Worm (Caenorhabditis elegans): Measurements from ENCODE around the gene ZK652.8.

Gene ZK652.8

DNA sequence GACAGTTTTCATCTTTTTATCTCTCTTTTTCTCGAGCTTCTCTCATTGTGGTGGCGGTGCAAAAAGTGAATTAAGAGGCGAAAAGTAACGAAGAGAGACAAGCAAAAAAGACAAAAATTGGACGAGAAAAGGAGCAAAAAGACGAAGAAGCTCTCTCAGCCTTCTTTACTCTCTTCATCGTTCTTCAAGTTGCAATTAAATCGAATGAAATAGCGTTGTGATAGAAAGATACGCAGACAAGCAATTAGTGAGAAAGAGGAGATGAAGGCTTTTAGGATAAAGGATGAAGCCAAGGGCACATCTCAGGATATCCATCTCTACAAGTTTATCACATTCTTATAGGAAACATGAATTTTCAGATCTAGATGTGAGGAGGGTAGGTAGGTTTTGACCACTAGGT lies 4.7 kb upstream of the ZK652.8 start:
- TF ChIP-seq hmg-11 (tag; optimal IDR thresholded peaks at IDR 0.05) (no peak), nfya-1 (tag; optimal IDR thresholded peaks at IDR 0.05; ENCODE audit: insufficient read depth) (peak; percentile 29), ceh-28 (tag; optimal IDR thresholded peaks at IDR 0.05) (no peak), egl-5 (tag; optimal IDR thresholded peaks at IDR 0.05) (peak; percentile 6), skn-1 (tag; optimal IDR thresholded peaks at IDR 0.05) (no peak), nhr-11 (tag; optimal IDR thresholded peaks at IDR 0.05) (no peak)

DNA sequence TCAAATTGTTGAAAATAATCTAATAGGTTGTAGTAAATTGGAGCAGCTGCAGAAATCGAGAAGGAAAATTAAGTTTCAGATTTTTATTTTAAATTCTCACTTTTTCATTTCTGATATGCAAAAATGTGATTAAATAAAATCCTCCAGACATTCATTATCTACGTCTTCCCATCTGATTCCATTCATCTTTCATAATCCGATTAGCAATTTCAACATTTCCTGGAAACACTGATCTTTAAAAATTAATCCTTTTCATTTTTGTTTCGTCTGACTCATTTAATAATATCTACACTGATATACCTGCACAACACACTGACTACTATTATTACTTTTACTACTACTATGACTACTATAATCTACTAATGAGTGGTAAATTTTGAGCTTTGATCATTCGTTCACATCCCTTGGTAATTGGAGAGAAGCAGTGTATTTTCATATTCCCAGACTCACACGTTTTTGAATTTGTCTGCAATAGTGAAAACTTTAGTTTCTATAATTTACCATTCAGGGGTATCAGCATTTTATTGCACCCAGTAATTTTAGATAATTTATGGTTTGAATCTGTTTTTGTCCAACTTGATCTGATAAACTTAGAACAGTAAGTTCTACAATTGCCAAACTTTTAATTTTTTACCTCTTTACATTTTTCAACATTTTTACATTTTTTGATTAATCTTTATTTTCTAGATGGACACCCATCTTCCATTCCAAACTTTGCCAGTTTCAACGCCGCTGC lies 4.4 kb downstream of the ZK652.8 start, which contains the start of gene ceh-23:
ceh-23 (plus strand) TSS at position 686 of the 736 bp plus-strand sequence.
- TF ChIP-seq nfya-1 (tag; optimal IDR thresholded peaks at IDR 0.05; ENCODE audit: insufficient read depth) (no peak), fkh-10 (GFP tag; optimal IDR thresholded peaks at IDR 0.05) (no peak), R02D3.7 (tag; optimal IDR thresholded peaks at IDR 0.05) (no peak), ceh-82 (tag; optimal IDR thresholded peaks at IDR 0.05) (no peak), nhr-237 (tag; optimal IDR thresholded peaks at IDR 0.05) (no peak)

DNA sequence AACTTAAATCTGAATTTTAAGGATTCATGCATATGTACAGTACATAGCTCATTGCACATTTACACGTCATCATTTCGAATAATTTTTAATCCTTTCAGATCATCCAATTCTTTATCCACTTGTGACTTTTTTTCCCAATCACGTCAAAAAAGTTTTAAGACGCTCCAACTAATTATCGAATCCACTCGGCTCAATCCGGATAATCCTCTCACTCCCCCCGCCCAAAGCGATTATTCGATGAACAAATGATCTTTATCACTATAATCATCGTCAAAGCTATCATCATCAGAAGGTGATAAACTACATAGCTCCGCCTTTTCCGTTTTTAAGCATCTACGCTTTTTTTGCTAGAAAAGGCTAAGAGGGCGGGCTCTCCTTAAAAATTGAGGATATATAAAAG lies 5.9 kb downstream of the ZK652.8 start:
- TF ChIP-seq ceh-82 (tag; optimal IDR thresholded peaks at IDR 0.05) (no peak), fos-1 (tag; optimal IDR thresholded peaks at IDR 0.05) (no peak), ama-1 (optimal IDR thresholded peaks at IDR 0.05) (no peak), R02D3.7 (tag; optimal IDR thresholded peaks at IDR 0.05) (no peak), nhr-11 (tag; optimal IDR thresholded peaks at IDR 0.05) (no peak), pqm-1 (tag; optimal IDR thresholded peaks at IDR 0.05) (no peak), nhr-28 (tag; optimal IDR thresholded peaks at IDR 0.05) (no peak), unc-39 (tag; optimal IDR thresholded peaks at IDR 0.05) (no peak), nhr-12 (tag; optimal IDR thresholded peaks at IDR 0.05) (no peak), elt-3 (tag; optimal IDR thresholded peaks at IDR 0.05) (no peak), mml-1 (tag; optimal IDR thresholded peaks at IDR 0.05) (no peak), nfya-1 (tag; optimal IDR thresholded peaks at IDR 0.05; ENCODE audit: insufficient read depth) (no peak), mdl-1 (tag; optimal IDR thresholded peaks at IDR 0.05) (no peak), hmg-11 (tag; optimal IDR thresholded peaks at IDR 0.05) (no peak), sea-2 (GFP tag; optimal IDR thresholded peaks at IDR 0.05) (no peak), nhr-77 (tag; optimal IDR thresholded peaks at IDR 0.05) (no peak), lin-39 (tag; optimal IDR thresholded peaks at IDR 0.05) (no peak)

DNA sequence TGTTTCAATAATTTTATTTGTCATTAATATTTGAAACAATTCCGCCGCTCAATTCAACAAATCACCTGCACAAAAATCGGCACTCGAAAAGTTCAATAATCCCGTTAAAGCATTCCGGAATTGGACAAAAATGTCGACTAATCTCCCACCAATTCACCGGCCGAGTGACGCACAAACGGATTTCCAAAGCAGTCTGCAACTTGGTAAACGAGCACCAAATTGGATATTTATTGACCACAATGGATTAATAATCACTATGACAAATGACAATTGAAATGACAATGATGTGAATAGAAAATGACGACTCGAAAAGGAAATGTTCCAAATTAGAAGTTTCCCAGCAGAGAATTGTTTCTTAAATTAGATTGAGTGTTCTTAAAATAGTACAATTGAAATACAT lies 7.8 kb downstream of the ZK652.8 start:
- TF ChIP-seq ceh-9 (tag; optimal IDR thresholded peaks at IDR 0.05) = no peak
- TF ChIP-seq eor-1 (tag; optimal IDR thresholded peaks at IDR 0.05) = no peak
- TF ChIP-seq elt-2 (tag; optimal IDR thresholded peaks at IDR 0.05) = no peak
- TF ChIP-seq ztf-4 (tag; optimal IDR thresholded peaks at IDR 0.05) = no peak

DNA sequence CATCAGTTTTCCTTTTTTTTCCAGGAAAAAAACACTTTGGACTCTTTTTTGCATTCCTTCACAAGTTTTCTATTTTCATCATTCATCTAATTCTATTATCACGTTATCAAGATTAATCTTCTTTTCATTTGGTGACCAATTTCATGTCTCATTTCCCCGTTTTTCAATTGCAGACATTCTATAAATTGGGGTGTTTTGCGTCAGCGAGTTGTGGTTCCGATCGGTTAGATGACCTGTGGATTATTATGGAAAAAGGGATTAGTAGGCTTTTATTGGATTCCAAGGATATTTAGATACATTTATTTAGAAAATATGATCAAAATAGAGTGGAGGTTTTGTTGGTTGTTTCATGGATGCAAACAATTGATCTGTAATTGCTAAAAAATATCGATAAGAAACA lies 8.6 kb downstream of the ZK652.8 start:
- no peak for TF ChIP-seq elt-2 (tag; optimal IDR thresholded peaks at IDR 0.05)
- TF ChIP-seq unc-39 (tag; optimal IDR thresholded peaks at IDR 0.05) = no peak
- TF ChIP-seq unc-62 (GFP tag; optimal IDR thresholded peaks at IDR 0.05) = no peak
- TF ChIP-seq jun-1 (tag; optimal IDR thresholded peaks at IDR 0.05) = no peak
- TF ChIP-seq daf-12 (tag; optimal IDR thresholded peaks at IDR 0.05) = no peak
- no peak for TF ChIP-seq ceh-82 (tag; optimal IDR thresholded peaks at IDR 0.05)
- no peak for TF ChIP-seq egl-5 (tag; optimal IDR thresholded peaks at IDR 0.05)
- no peak for TF ChIP-seq pqm-1 (tag; optimal IDR thresholded peaks at IDR 0.05)
- TF ChIP-seq nhr-11 (tag; optimal IDR thresholded peaks at IDR 0.05) = no peak
- TF ChIP-seq pha-4 (tag; optimal IDR thresholded peaks at IDR 0.05) = no peak

DNA sequence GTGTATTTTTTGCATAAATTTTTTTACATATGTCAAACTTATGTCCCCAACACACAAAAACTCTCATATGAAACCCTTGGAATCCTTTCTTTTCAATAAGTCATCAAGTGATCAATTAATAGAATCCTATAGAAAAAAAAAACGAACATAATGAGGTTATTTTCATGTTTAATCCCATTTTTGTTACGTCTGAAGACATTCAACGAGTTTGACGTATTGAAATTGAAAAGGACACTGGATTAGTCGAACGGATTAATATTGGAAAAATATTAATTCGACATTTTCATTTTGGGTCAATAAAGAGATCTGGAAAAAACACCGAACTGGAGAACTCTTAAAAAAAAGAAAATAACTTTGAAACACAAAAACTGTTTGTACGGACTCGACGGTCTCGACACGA lies 11.0 kb downstream of the ZK652.8 start:
- TF ChIP-seq hmg-11 (tag; optimal IDR thresholded peaks at IDR 0.05) = no peak
- no peak for TF ChIP-seq tbx-2 (tag; optimal IDR thresholded peaks at IDR 0.05)
- TF ChIP-seq nhr-77 (tag; optimal IDR thresholded peaks at IDR 0.05) = no peak
- TF ChIP-seq sea-2 (GFP tag; optimal IDR thresholded peaks at IDR 0.05) = no peak
- no peak for TF ChIP-seq nhr-76 (tag; optimal IDR thresholded peaks at IDR 0.05)

Measured in whole organism, L3 larva.